Worm (Caenorhabditis elegans) whole organism, L3 larva: ENCODE data around the gene F29B9.7.
A peak's percentile ranks its signal among the peaks of the same experiment; 100 is the strongest.

Experiments used
- ama-1 ChIP-seq: fragments of 150-350 bp; optimal IDR thresholded peaks from 2 replicates; lab custom pipeline; 2018
- ceh-16 ChIP-seq: sonication (generic microtip); optimal IDR thresholded peaks from 2 replicates; lab custom pipeline; 2017; ENCODE audit warnings: missing biosample characterization, missing genetic modification characterization
- ceh-82 ChIP-seq: fragments of 150-350 bp; optimal IDR thresholded peaks from 2 replicates; lab custom pipeline; 2014; ENCODE audit warnings: missing biosample characterization, missing genetic modification characterization
- ceh-9 ChIP-seq: sonication (generic microtip); optimal IDR thresholded peaks from 2 replicates; lab custom pipeline; 2018; ENCODE audit warnings: missing biosample characterization, missing genetic modification characterization
- daf-12 ChIP-seq: fragments of 150-350 bp; optimal IDR thresholded peaks from 2 replicates; lab custom pipeline; 2014; ENCODE audit warnings: missing biosample characterization, missing genetic modification reagents, missing genetic modification characterization
- elt-1 ChIP-seq: fragments of 150-350 bp; optimal IDR thresholded peaks from 2 replicates; lab custom pipeline; 2014; ENCODE audit warnings: missing biosample characterization, missing genetic modification characterization
- elt-2 ChIP-seq: sonication (generic microtip); optimal IDR thresholded peaks from 2 replicates; lab custom pipeline; 2016; ENCODE audit warnings: missing genetic modification reagents, mild to moderate bottlenecking, missing genetic modification characterization, missing compliant biosample characterization
- eor-1 ChIP-seq, 2 experiments: fragments of 150-350 bp; optimal IDR thresholded peaks; 2 replicates each; lab custom pipeline; 2014 to 2018; ENCODE audit warnings: missing biosample characterization in 2 of 2, missing genetic modification characterization in 2 of 2
- fkh-10 ChIP-seq: sonication (generic microtip); optimal IDR thresholded peaks from 2 replicates; lab custom pipeline; 2017; ENCODE audit warnings: missing biosample characterization, missing genetic modification reagents, missing genetic modification characterization
- hmg-11 ChIP-seq: sonication (generic microtip); optimal IDR thresholded peaks from 2 replicates; lab custom pipeline; 2016; ENCODE audit warnings: missing genetic modification characterization, missing compliant biosample characterization
- jun-1 ChIP-seq: fragments of 150-350 bp; optimal IDR thresholded peaks from 2 replicates; lab custom pipeline; 2014; ENCODE audit warnings: missing biosample characterization, missing genetic modification reagents, missing genetic modification characterization
- lin-15B ChIP-seq: fragments of 150-350 bp; optimal IDR thresholded peaks from 2 replicates; lab custom pipeline; 2014; ENCODE audit warnings: missing biosample characterization, missing genetic modification characterization
- lin-39 ChIP-seq: fragments of 150-350 bp; optimal IDR thresholded peaks from 2 replicates; lab custom pipeline; 2018; ENCODE audit warnings: missing biosample characterization, missing genetic modification reagents, missing genetic modification characterization
- mml-1 ChIP-seq: fragments of 150-350 bp; sonication (generic microtip); optimal IDR thresholded peaks from 3 replicates; lab custom pipeline; 2014; ENCODE audit warnings: missing biosample characterization, missing genetic modification characterization
- nfya-1 ChIP-seq: sonication (generic microtip); optimal IDR thresholded peaks from 2 replicates; lab custom pipeline; 2017; ENCODE audit warnings: missing genetic modification characterization, mild to moderate bottlenecking, missing compliant biosample characterization, antibody characterized with exemption, moderate library complexity; ENCODE audit not compliant: insufficient read depth
- nhr-12 ChIP-seq: fragments of 150-350 bp; optimal IDR thresholded peaks from 2 replicates; lab custom pipeline; 2014; ENCODE audit warnings: missing biosample characterization, missing genetic modification characterization
- nhr-23 ChIP-seq: fragments of 150-350 bp; optimal IDR thresholded peaks from 2 replicates; lab custom pipeline; 2014; ENCODE audit warnings: missing biosample characterization, missing genetic modification reagents, missing genetic modification characterization
- nhr-237 ChIP-seq: fragments of 150-350 bp; optimal IDR thresholded peaks from 2 replicates; lab custom pipeline; 2014; ENCODE audit warnings: missing biosample characterization, missing genetic modification characterization
- nhr-67 ChIP-seq: fragments of 150-350 bp; optimal IDR thresholded peaks from 2 replicates; lab custom pipeline; 2014; ENCODE audit warnings: missing biosample characterization, missing genetic modification characterization
- nhr-76 ChIP-seq: fragments of 150-350 bp; sonication (generic microtip); optimal IDR thresholded peaks from 5 replicates; lab custom pipeline; 2014; ENCODE audit warnings: missing biosample characterization, missing genetic modification characterization
- nhr-77 ChIP-seq: fragments of 150-350 bp; optimal IDR thresholded peaks from 2 replicates; lab custom pipeline; 2014; ENCODE audit warnings: missing biosample characterization, missing genetic modification characterization
- pha-4 ChIP-seq: fragments of 150-350 bp; optimal IDR thresholded peaks from 2 replicates; lab custom pipeline; 2014; ENCODE audit warnings: missing biosample characterization, missing genetic modification reagents, missing genetic modification characterization
- sea-2 ChIP-seq: fragments of 150-350 bp; sonication (generic microtip); optimal IDR thresholded peaks from 4 replicates; lab custom pipeline; 2014; ENCODE audit warnings: missing biosample characterization, missing genetic modification reagents, missing genetic modification characterization
- skn-1 ChIP-seq: fragments of 150-350 bp; optimal IDR thresholded peaks from 2 replicates; lab custom pipeline; 2014; ENCODE audit warnings: missing biosample characterization, missing genetic modification characterization
- snpc-4 ChIP-seq: fragments of 150-350 bp; optimal IDR thresholded peaks from 2 replicates; lab custom pipeline; 2014; ENCODE audit warnings: missing biosample characterization, missing genetic modification characterization
- tbx-2 ChIP-seq: sonication (generic microtip); optimal IDR thresholded peaks from 2 replicates; lab custom pipeline; 2016; ENCODE audit warnings: mild to moderate bottlenecking, missing genetic modification characterization, missing compliant biosample characterization
- unc-39 ChIP-seq: sonication (generic microtip); optimal IDR thresholded peaks from 4 replicates; lab custom pipeline; 2017; ENCODE audit warnings: missing biosample characterization, missing genetic modification characterization
- unc-62 ChIP-seq: fragments of 150-350 bp; sonication (generic microtip); optimal IDR thresholded peaks from 4 replicates; lab custom pipeline; 2014; ENCODE audit warnings: missing biosample characterization, missing genetic modification reagents, missing genetic modification characterization
- zag-1 ChIP-seq: fragments of 150-350 bp; optimal IDR thresholded peaks from 2 replicates; lab custom pipeline; 2014; ENCODE audit warnings: missing biosample characterization, missing genetic modification characterization
- ztf-4 ChIP-seq: fragments of 150-350 bp; optimal IDR thresholded peaks from 2 replicates; lab custom pipeline; 2014; ENCODE audit warnings: missing biosample characterization, missing genetic modification characterization

F29B9.7 gene

DNA sequence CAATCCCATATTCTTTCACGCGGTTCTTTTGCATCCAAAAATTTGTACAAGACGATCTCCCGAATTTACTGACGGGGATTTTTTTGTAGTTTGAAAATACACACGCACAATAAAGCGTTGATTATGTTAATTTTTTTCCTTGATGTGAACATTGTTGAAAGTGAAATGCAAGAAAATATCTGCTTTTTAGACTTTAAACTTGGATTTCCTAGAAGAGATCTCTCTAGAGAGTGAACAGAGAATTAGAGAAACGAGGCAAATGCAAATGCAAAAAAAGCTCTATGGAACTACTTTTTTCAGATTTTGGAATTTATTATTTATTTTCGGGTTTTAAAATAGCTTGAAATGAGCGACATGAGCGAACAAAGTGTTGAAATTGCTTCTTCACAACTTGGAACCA, 15.5 kb downstream of the F29B9.7 start, which contains the start of gene F29B9.1:
F29B9.1 (plus strand) TSS at position 301 of the 400 bp plus-strand sequence.
- TF ChIP-seq jun-1 (no peak), pha-4 (tag; lab: Kevin White, UChicago) (peak; percentile 17), snpc-4 (tag; lab: Kevin White, UChicago) (no peak)

DNA sequence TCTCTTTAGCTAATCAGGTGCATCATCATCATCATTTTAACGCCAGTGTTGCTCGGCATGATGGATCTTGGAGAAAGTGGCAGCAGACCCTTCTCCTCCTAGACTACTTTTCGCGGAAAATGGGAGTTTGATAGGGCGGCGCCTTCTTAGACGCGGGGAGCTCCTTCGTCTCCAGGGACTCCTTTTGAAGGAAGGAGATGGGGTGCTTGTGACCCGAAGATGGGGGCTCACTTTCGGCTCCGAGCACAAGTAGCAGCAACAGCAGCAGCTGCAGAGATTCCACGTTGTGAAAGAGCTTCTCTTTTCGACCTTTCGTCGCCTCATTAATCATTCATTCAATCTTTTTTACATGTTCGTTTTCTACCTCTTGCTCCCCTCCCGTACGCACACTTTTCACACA, 17.8 kb downstream of the F29B9.7 start:
- TF ChIP-seq nhr-67 (tag; lab: Kevin White, UChicago) (no peak), hmg-11 (tag; lab: Kevin White, UChicago) (peak; percentile 5), nhr-237 (tag; lab: Kevin White, UChicago) (no peak), lin-39 (tag; lab: Kevin White, UChicago) (peak; percentile 63), ztf-4 (tag; lab: Kevin White, UChicago) (no peak), mml-1 (tag; lab: Kevin White, UChicago) (no peak), nfya-1 (peak; percentile 4), eor-1 (tag; optimal IDR thresholded peaks at IDR 0.05; lab: Kevin White, UChicago) (no peak), elt-1 (tag; lab: Kevin White, UChicago) (peak; percentile 40)

DNA sequence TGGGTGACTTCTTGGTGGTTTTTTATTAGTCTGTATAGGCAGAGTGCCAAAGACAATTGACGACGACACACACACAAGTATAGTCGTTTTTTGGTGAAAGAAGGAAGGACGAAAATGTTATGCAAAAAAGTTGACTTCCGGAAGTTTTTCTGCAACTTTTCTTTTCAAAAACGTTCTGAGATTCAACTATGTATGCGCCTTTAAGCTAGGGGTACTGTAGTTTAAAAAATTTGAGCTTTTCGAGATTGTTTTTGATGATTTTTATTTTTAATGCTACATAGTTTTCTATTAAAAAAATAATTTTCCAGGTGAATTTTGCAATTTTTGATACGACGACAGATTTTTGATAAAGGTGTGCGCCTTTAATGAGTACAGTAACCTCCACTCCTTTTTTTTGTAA, 18.3 kb downstream of the F29B9.7 start:
- no peak for TF ChIP-seq mml-1 (tag; lab: Kevin White, UChicago)
- TF ChIP-seq tbx-2 (tag; lab: Kevin White, UChicago) = no peak
- TF ChIP-seq elt-1 (tag; lab: Kevin White, UChicago) = no peak
- no peak for TF ChIP-seq ceh-9 (tag; lab: Kevin White, UChicago)
- no peak for TF ChIP-seq ama-1
- TF ChIP-seq, all 47 proteins: peak for 0

DNA sequence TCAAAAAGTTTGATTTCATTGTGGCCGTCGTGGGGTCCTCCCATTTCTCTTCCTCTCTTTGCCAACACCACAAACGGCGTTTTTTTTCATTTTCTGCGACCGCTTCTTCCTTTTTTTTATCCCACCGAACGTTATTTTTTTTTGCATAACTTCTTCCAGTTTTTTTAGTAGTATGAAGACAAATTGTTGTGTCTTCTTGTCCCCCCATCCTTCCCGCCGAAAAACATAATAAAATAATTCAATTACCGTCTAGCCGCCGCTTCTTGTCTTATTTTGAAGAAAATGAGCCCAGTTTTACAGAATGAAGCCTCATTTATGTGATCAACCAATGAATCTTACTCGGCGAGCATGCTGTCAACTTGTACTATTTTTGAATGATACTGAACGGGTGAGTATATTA, 19.7 kb downstream of the F29B9.7 start, which contains the start of gene F29B9.12:
F29B9.12 (plus strand) TSS at position 301 of the 400 bp plus-strand sequence.
- no peak for TF ChIP-seq unc-39
- TF ChIP-seq sea-2 (GFP tag; lab: Kevin White, UChicago) = no peak
- TF ChIP-seq skn-1 (tag; lab: Kevin White, UChicago) = no peak
- no peak for TF ChIP-seq hmg-11 (tag; lab: Kevin White, UChicago)
- TF ChIP-seq nhr-76 = no peak

DNA sequence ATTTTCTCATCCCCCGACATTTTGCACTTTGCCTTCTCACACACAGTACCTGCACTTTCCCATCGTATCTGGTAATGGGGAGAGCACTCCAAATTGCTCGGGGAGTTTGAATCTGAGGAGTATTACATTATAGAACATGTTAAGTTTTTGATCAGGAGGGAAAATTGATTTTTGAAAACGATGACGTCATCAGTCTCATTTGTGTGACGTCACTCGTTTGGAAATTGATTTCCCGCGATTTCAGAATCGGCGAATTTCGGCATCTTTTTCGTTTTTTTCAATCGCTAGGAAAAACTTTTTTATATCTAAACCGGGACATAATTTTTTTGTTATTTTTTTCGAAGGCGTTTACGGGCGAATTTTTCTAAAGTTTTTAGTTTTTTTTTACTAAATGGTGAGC, 23.8 kb downstream of the F29B9.7 start:
- TF ChIP-seq fkh-10 (GFP tag; lab: Kevin White, UChicago) (no peak), unc-62 (GFP tag; lab: Kevin White, UChicago) (no peak), ceh-16 (tag; lab: Kevin White, UChicago) (no peak), snpc-4 (tag; lab: Kevin White, UChicago) (no peak), nhr-12 (tag; lab: Kevin White, UChicago) (no peak), ceh-82 (tag; lab: Kevin White, UChicago) (no peak), mml-1 (tag; lab: Kevin White, UChicago) (no peak), nhr-77 (tag; lab: Kevin White, UChicago) (no peak)

DNA sequence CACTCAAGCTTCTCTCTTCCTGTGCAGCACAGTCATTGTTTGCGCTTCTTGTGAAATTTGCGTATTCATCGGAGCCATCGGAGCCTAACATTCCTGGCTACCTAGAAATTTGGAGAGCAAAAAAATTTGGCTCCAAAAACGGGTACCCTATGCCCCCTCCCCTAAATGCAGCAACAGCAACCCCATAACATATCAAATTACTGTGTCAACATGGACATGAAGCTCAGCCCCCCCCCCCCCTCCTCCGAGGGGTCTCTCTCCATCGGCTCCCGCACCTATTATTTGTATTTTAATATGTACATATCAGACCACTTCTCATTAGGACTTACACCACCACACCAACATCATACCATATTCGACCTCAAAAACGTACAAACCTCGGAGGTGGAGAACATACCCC, 24.8 kb downstream of the F29B9.7 start:
- TF ChIP-seq pha-4 (tag; lab: Kevin White, UChicago) = peak; percentile 26
- no peak for TF ChIP-seq elt-2 (tag; lab: Kevin White, UChicago)

DNA sequence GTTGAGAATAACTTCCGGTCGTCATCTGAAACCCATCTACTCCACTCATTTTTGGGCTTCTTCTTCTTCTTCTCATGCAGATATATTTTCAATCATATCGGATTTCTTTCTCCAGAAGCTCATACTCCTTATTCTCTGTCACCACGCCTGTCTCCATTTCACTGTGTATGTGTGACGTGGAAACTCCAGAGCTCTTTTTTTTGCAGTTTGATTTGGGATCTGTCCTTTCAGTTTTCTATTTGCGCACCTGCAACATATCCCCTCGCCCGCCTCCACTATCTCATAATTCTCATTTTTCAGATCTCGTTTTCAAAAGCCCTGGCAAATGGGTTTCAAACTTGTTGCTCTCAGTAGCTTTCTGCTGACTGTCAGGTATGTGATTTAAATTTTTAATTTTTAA, 29.2 kb downstream of the F29B9.7 start, which contains the start of gene kin-36:
kin-36 (plus strand) TSS at position 301 of the 400 bp plus-strand sequence.
- TF ChIP-seq ceh-16 (tag; lab: Kevin White, UChicago) (no peak), daf-12 (tag; lab: Kevin White, UChicago) (no peak), mml-1 (tag; lab: Kevin White, UChicago) (no peak)

DNA sequence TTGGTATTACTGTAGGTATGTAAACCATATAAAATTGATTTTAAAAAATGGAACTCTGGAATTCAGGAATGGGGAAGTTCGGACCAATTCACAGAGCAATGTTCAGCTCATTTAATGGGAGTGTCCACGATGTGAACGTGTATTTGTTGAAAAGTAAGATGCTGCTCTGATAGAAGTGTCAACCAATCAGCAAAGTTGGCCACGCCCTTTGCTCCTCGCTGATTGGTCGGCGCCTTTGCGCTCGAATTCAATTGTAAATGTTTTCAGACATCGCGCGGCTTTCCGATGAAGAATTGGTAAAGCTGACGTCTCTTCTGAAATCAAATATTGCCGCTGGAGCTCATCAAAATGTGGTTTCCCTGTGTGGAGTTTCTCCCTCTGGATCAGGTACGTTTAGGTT, 33.6 kb downstream of the F29B9.7 start:
- TF ChIP-seq zag-1 (tag; lab: Kevin White, UChicago) (no peak), nfya-1 (peak; percentile 59), nhr-23 (tag; lab: Kevin White, UChicago) (no peak), snpc-4 (tag; lab: Kevin White, UChicago) (no peak), nhr-67 (tag; lab: Kevin White, UChicago) (no peak), lin-15B (tag; lab: Kevin White, UChicago) (no peak)
- TF ChIP-seq, all 47 proteins: peak for 1
